Fruit fly (Drosophila melanogaster) Kc167 (cell line): ENCODE measurements around the gene CG43333.

Experiments
- Myc ChIP-seq: fragments of >200 bp; optimal IDR thresholded peaks from 2 replicates; lab custom pipeline; 2017; ENCODE audit warnings: missing external identifiers
- Sin3A ChIP-seq: fragments of >200 bp; optimal IDR thresholded peaks from 2 replicates; lab custom pipeline; 2018; ENCODE audit warnings: missing external identifiers
- h ChIP-seq: fragments of >200 bp; optimal IDR thresholded peaks from 3 replicates; lab custom pipeline; 2018; ENCODE audit warnings: missing external identifiers
- psq ChIP-seq: fragments of >200 bp; optimal IDR thresholded peaks from 2 replicates; lab custom pipeline; 2017; ENCODE audit warnings: missing external identifiers
- ttk ChIP-seq: sonication (Bioruptor generic); optimal IDR thresholded peaks from 2 replicates; lab custom pipeline; 2017; ENCODE audit warnings: missing external identifiers

DNA sequence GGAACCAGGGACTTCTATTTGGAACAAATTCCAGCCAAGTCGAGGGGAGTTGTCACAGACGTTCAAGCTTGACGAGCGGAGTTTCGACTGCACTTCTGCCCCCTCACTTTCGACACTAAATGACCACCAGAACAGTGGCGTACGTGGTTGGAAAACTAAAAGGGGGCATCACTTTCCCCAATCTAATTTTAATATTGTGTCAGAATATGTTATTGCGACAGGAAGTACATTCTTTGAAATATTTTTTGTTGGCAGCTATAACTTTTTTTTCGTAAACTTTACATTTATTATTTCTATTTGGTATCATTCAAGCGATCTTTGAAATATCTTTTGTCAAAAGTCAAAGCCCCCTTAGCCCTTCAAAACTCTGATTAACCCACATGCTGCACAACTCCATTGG, 32.2 kb upstream of the CG43333 start:
- TF ChIP-seq psq (lab: Kevin White, UChicago), result no peak
- no peak for TF ChIP-seq Sin3A (lab: Kevin White, UChicago)
- no peak for TF ChIP-seq h (lab: Kevin White, UChicago)
- TF ChIP-seq Myc (lab: Kevin White, UChicago), result no peak
- TF ChIP-seq ttk (lab: Kevin White, UChicago), result no peak
